Fruit fly (Drosophila melanogaster) whole organism, embryonic: ENCODE data around the gene Dpm1.
A peak's percentile ranks its signal among the peaks of the same experiment; 100 is the strongest.

Source experiments
- BtbVII ChIP-seq: fragments of 200-800 bp; sonication (Bioruptor generic); optimal IDR thresholded peaks from 3 replicates; lab custom pipeline; 2017; ENCODE audit warnings: missing biosample characterization, mild to moderate bottlenecking, missing genetic modification characterization
- C15 ChIP-seq: fragments of 200-800 bp; sonication (Bioruptor generic); IDR thresholded peaks from 3 replicates; pipeline ENCODE4 v1.3.6; 2022; ENCODE audit warnings: missing biosample characterization, missing genetic modification characterization
- CG11085 ChIP-seq: fragments of 200-800 bp; sonication (Bioruptor generic); IDR thresholded peaks from 2 replicates; pipeline ENCODE4 v1.3.6; 2022; ENCODE audit warnings: missing biosample characterization, missing genetic modification characterization
- CG11560 ChIP-seq: fragments of 200-800 bp; sonication (Bioruptor generic); IDR thresholded peaks from 3 replicates; pipeline ENCODE4 v1.3.6; 2022; ENCODE audit warnings: missing biosample characterization, missing genetic modification characterization
- CG4328 ChIP-seq: fragments of 200-800 bp; sonication (Bioruptor generic); optimal IDR thresholded peaks from 3 replicates; lab custom pipeline; 2017; ENCODE audit warnings: missing biosample characterization, missing genetic modification reagents, missing genetic modification characterization
- Hey ChIP-seq: fragments of 200-800 bp; sonication (Bioruptor generic); optimal IDR thresholded peaks from 3 replicates; lab custom pipeline; 2018; ENCODE audit warnings: missing biosample characterization, mild to moderate bottlenecking, missing genetic modification characterization
- Side ChIP-seq: fragments of 200-800 bp; sonication (Bioruptor generic); optimal IDR thresholded peaks from 2 replicates; lab custom pipeline; 2016; ENCODE audit warnings: missing biosample characterization, missing genetic modification characterization
- bsh ChIP-seq, 2 experiments: fragments of 200-800 bp; sonication (Bioruptor generic); optimal IDR thresholded peaks; 2 replicates each; lab custom pipeline; 2017 to 2018; ENCODE audit warnings: mild to moderate bottlenecking in 2 of 2, missing biosample characterization in 2 of 2, missing genetic modification characterization in 2 of 2, moderate library complexity in 1 of 2
- crp ChIP-seq, 2 experiments: fragments of 200-800 bp; sonication (Bioruptor generic); optimal IDR thresholded peaks; 2 replicates in 1 of 2; 3 replicates in 1 of 2; lab custom pipeline; 2017; ENCODE audit warnings: missing biosample characterization in 2 of 2, missing genetic modification characterization in 2 of 2, mild to moderate bottlenecking in 1 of 2, moderate library complexity in 1 of 2
- salm ChIP-seq: fragments of 200-800 bp; sonication (Bioruptor generic); optimal IDR thresholded peaks from 2 replicates; lab custom pipeline; 2018; ENCODE audit warnings: missing biosample characterization, mild to moderate bottlenecking, missing genetic modification characterization
- toy ChIP-seq: fragments of 200-800 bp; sonication (Bioruptor generic); IDR thresholded peaks from 2 replicates; pipeline ENCODE4 v1.3.6; 2022; ENCODE audit warnings: missing biosample characterization, missing genetic modification characterization

DNA sequence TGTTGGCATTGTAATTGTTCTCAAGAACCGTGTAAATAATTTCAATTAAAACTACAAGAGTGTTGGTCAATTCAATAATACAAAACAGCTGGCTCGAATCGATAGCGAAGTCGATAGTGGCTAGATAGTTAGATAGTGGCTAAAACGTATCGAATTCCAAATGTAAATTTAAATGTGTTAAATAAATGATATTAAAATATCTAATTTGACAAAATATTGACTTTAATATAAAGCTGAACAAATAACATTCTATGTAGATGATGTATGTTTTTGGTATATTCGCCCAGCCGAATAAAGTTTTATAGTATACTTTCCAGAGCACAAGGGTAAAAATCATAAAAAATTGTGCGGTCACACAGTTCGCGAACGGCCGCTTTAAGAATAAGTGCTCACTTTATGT is at the start of gene Dpm1, which contains the start of gene CG10137:
- TF ChIP-seq salm (tag; lab: Kevin White, UChicago) (no peak), Side (GFP tag; lab: Kevin White, UChicago) (no peak), CG4328 (GFP tag; lab: Kevin White, UChicago) (no peak), CG11560 (tag; lab: Robert Waterston, UW) (no peak), CG11085 (GFP tag; lab: Robert Waterston, UW) (no peak), C15 (GFP tag; lab: Robert Waterston, UW) (no peak), Hey (tag; lab: Kevin White, UChicago) (no peak), toy (no peak), crp (GFP tag; optimal IDR thresholded peaks at IDR 0.05; lab: Kevin White, UChicago) (peak; percentile 82 to 94), bsh (GFP tag; optimal IDR thresholded peaks at IDR 0.05; lab: Kevin White, UChicago) (no peak), BtbVII (GFP tag; lab: Kevin White, UChicago) (no peak)
